Worm (Caenorhabditis elegans) whole organism, L4 larva: Measurements from ENCODE around the gene K01G12.22.

Experiments used
- F10B5.3 ChIP-seq: sonication (generic microtip); optimal IDR thresholded peaks from 2 replicates; lab custom pipeline; 2016; ENCODE audit warnings: mild to moderate bottlenecking, missing genetic modification characterization, missing compliant biosample characterization
- F26F4.8 ChIP-seq: fragments of 200-800 bp; sonication (Bioruptor generic); conservative IDR thresholded peaks from 2 replicates; pipeline ENCODE4 v1.3.6; 2022; ENCODE audit warnings: missing genetic modification characterization, missing compliant biosample characterization
- F37D6.2 ChIP-seq: sonication (generic microtip); optimal IDR thresholded peaks from 2 replicates; lab custom pipeline; 2016; ENCODE audit warnings: mild to moderate bottlenecking, missing genetic modification characterization, missing compliant biosample characterization
- F44E2.7 ChIP-seq: fragments of 200-800 bp; sonication (Bioruptor generic); IDR thresholded peaks from 2 replicates; pipeline ENCODE4 v2.1.2; 2022; ENCODE audit warnings: missing genetic modification characterization, missing compliant biosample characterization
- T26A8.4 ChIP-seq: fragments of 200-800 bp; sonication (Bioruptor generic); IDR thresholded peaks from 2 replicates; pipeline ENCODE4 v1.3.6; 2022; ENCODE audit warnings: missing genetic modification characterization, missing compliant biosample characterization
- Y105C5A.15 ChIP-seq: fragments of 200-800 bp; sonication (Bioruptor generic); IDR thresholded peaks from 2 replicates; pipeline ENCODE4 v1.3.6; 2022; ENCODE audit warnings: missing genetic modification characterization, missing compliant biosample characterization
- Y75B8A.6 ChIP-seq: fragments of 200-800 bp; sonication (Bioruptor generic); IDR thresholded peaks from 2 replicates; pipeline ENCODE4 v1.3.6; 2022; ENCODE audit warnings: missing genetic modification reagents, missing genetic modification characterization, missing compliant biosample characterization
- ZK337.2 ChIP-seq: fragments of 200-800 bp; sonication (Bioruptor generic); IDR thresholded peaks from 2 replicates; pipeline ENCODE4 v1.3.6; 2022; ENCODE audit warnings: missing genetic modification reagents, missing genetic modification characterization, missing compliant biosample characterization
- ZK546.5 ChIP-seq, 2 experiments: sonication (generic microtip); optimal IDR thresholded peaks; 2 replicates each; lab custom pipeline; 2017; ENCODE audit warnings: missing biosample characterization in 2 of 2, missing genetic modification characterization in 2 of 2
- aly-2 ChIP-seq: sonication (generic microtip); optimal IDR thresholded peaks from 2 replicates; lab custom pipeline; 2018; ENCODE audit warnings: missing biosample characterization, missing genetic modification characterization
- attf-4 ChIP-seq: sonication (generic microtip); optimal IDR thresholded peaks from 3 replicates; lab custom pipeline; 2017; ENCODE audit warnings: missing biosample characterization, missing genetic modification characterization
- ceh-28 ChIP-seq: fragments of 150-350 bp; optimal IDR thresholded peaks from 2 replicates; lab custom pipeline; 2014; ENCODE audit warnings: missing biosample characterization, missing genetic modification reagents, missing genetic modification characterization
- ceh-32 ChIP-seq: sonication (generic microtip); optimal IDR thresholded peaks from 2 replicates; lab custom pipeline; 2016; ENCODE audit warnings: mild to moderate bottlenecking, missing genetic modification characterization, missing compliant biosample characterization; ENCODE audit not compliant: poor library complexity
- ceh-82 ChIP-seq: sonication (generic microtip); optimal IDR thresholded peaks from 2 replicates; lab custom pipeline; 2017; ENCODE audit warnings: missing biosample characterization, missing genetic modification characterization
- ces-1 ChIP-seq: fragments of 150-350 bp; sonication (generic microtip); optimal IDR thresholded peaks from 4 replicates; lab custom pipeline; 2014; ENCODE audit warnings: missing biosample characterization, missing genetic modification reagents, missing genetic modification characterization
- cey-2 ChIP-seq: sonication (generic microtip); optimal IDR thresholded peaks from 3 replicates; lab custom pipeline; 2017; ENCODE audit warnings: missing genetic modification characterization, mild to moderate bottlenecking, missing compliant biosample characterization, antibody characterized with exemption, borderline replicate concordance; ENCODE audit not compliant: insufficient read depth
- dmd-6 ChIP-seq: fragments of 200-800 bp; sonication (Bioruptor generic); IDR thresholded peaks from 2 replicates; pipeline ENCODE4 v1.3.6; 2022; ENCODE audit warnings: missing genetic modification reagents, missing genetic modification characterization, missing compliant biosample characterization
- dmd-9 ChIP-seq: fragments of 200-800 bp; sonication (Bioruptor generic); IDR thresholded peaks from 2 replicates; pipeline ENCODE4 v1.3.6; 2022; ENCODE audit warnings: missing genetic modification reagents, missing genetic modification characterization, missing compliant biosample characterization
- dve-1 ChIP-seq: sonication (generic microtip); optimal IDR thresholded peaks from 2 replicates; lab custom pipeline; 2017; ENCODE audit warnings: antibody characterized with exemption, mild to moderate bottlenecking, missing genetic modification characterization, missing compliant biosample characterization; ENCODE audit not compliant: insufficient read depth
- gei-8 ChIP-seq: fragments of 200-800 bp; sonication (Bioruptor generic); optimal IDR thresholded peaks from 2 replicates; lab custom pipeline; 2018; ENCODE audit warnings: mild to moderate bottlenecking, missing genetic modification characterization, missing compliant biosample characterization
- hlh-30 ChIP-seq: sonication (generic microtip); optimal IDR thresholded peaks from 2 replicates; lab custom pipeline; 2017; ENCODE audit warnings: antibody characterized with exemption, mild to moderate bottlenecking, missing genetic modification characterization, missing compliant biosample characterization; ENCODE audit not compliant: insufficient read depth
- lin-13 ChIP-seq: fragments of 150-350 bp; optimal IDR thresholded peaks from 2 replicates; lab custom pipeline; 2014; ENCODE audit warnings: missing biosample characterization, missing genetic modification reagents, missing genetic modification characterization
- lin-29 ChIP-seq: fragments of 200-800 bp; sonication (Bioruptor generic); IDR thresholded peaks from 2 replicates; pipeline ENCODE4 v1.3.6; 2022; ENCODE audit warnings: missing genetic modification reagents, missing genetic modification characterization, missing compliant biosample characterization
- lin-38 ChIP-seq: fragments of 200-800 bp; sonication (Bioruptor generic); IDR thresholded peaks from 2 replicates; pipeline ENCODE4 v1.3.6; 2022; ENCODE audit warnings: missing genetic modification reagents, missing genetic modification characterization, missing compliant biosample characterization
- lir-3 ChIP-seq: sonication (generic microtip); optimal IDR thresholded peaks from 2 replicates; lab custom pipeline; 2016; ENCODE audit warnings: mild to moderate bottlenecking, missing genetic modification characterization, missing compliant biosample characterization
- lsy-2 ChIP-seq, 2 experiments: fragments of 150-350 bp in 1 of 2; sonication (generic microtip) in 1 of 2; optimal IDR thresholded peaks; 2 replicates each; lab custom pipeline; 2014 to 2017; ENCODE audit warnings: missing biosample characterization in 2 of 2, missing genetic modification characterization in 2 of 2
- madf-5 ChIP-seq, 2 experiments: fragments of 200-800 bp; sonication (Bioruptor generic); IDR thresholded peaks; 2 replicates each; pipeline ENCODE4 v1.3.6; 2022; ENCODE audit warnings: missing compliant biosample characterization in 2 of 2, missing genetic modification characterization in 2 of 2
- mdt-29 ChIP-seq: fragments of 200-800 bp; sonication (Bioruptor generic); IDR thresholded peaks from 2 replicates; pipeline ENCODE4 v1.3.6; 2022; ENCODE audit warnings: missing genetic modification reagents, missing genetic modification characterization, missing compliant biosample characterization
- nhr-10 ChIP-seq: fragments of 150-350 bp; optimal IDR thresholded peaks from 2 replicates; lab custom pipeline; 2014; ENCODE audit warnings: missing biosample characterization, missing genetic modification characterization
- nhr-11 ChIP-seq: fragments of 150-350 bp; optimal IDR thresholded peaks from 2 replicates; lab custom pipeline; 2014; ENCODE audit warnings: missing biosample characterization, missing genetic modification characterization
- nhr-237 ChIP-seq: sonication (generic microtip); optimal IDR thresholded peaks from 2 replicates; lab custom pipeline; 2017; ENCODE audit warnings: missing biosample characterization, missing genetic modification characterization
- nhr-25 ChIP-seq: sonication (generic microtip); optimal IDR thresholded peaks from 2 replicates; lab custom pipeline; 2017; ENCODE audit warnings: missing genetic modification characterization, mild to moderate bottlenecking, missing compliant biosample characterization, antibody characterized with exemption, moderate library complexity, borderline replicate concordance; ENCODE audit not compliant: insufficient read depth
- nhr-41 ChIP-seq: fragments of 200-800 bp; sonication (Bioruptor generic); IDR thresholded peaks from 2 replicates; pipeline ENCODE4 v1.3.6; 2022; ENCODE audit warnings: missing genetic modification reagents, missing genetic modification characterization, missing compliant biosample characterization
- nhr-42 ChIP-seq: fragments of 200-800 bp; sonication (Bioruptor generic); IDR thresholded peaks from 2 replicates; pipeline ENCODE4 v1.3.6; 2022; ENCODE audit warnings: missing genetic modification characterization, missing compliant biosample characterization
- nhr-48 ChIP-seq: sonication (generic microtip); optimal IDR thresholded peaks from 2 replicates; lab custom pipeline; 2016; ENCODE audit warnings: mild to moderate bottlenecking, missing genetic modification characterization, missing compliant biosample characterization
- nhr-77 ChIP-seq: fragments of 150-350 bp; optimal IDR thresholded peaks from 2 replicates; lab custom pipeline; 2014; ENCODE audit warnings: missing biosample characterization, missing genetic modification characterization
- pha-4 ChIP-seq, 2 experiments: fragments of 150-350 bp in 1 of 2; fragments of 200-800 bp in 1 of 2; sonication (Bioruptor generic) in 1 of 2; IDR thresholded peaks in 1 of 2; optimal IDR thresholded peaks in 1 of 2; 2 replicates each; pipeline versions ENCODE4 v1.3.6 to Lab custom; 2014 to 2022; ENCODE audit warnings: missing genetic modification characterization in 2 of 2, missing genetic modification reagents in 2 of 2, missing biosample characterization in 1 of 2, missing compliant biosample characterization in 1 of 2
- pqm-1 ChIP-seq: sonication (generic microtip); optimal IDR thresholded peaks from 2 replicates; lab custom pipeline; 2017; ENCODE audit warnings: missing biosample characterization, missing genetic modification characterization
- rbr-2 ChIP-seq: sonication (generic microtip); optimal IDR thresholded peaks from 2 replicates; lab custom pipeline; 2016; ENCODE audit warnings: missing genotype, missing genetic modification characterization, missing compliant biosample characterization
- saeg-2 ChIP-seq: fragments of 200-800 bp; sonication (Bioruptor generic); IDR thresholded peaks from 2 replicates; pipeline ENCODE4 v1.3.6; 2022; ENCODE audit warnings: missing genetic modification reagents, missing genetic modification characterization, missing compliant biosample characterization
- sdz-12 ChIP-seq: fragments of 200-800 bp; sonication (Bioruptor generic); optimal IDR thresholded peaks from 2 replicates; lab custom pipeline; 2018; ENCODE audit warnings: mild to moderate bottlenecking, missing genetic modification characterization, missing compliant biosample characterization
- snpc-4 ChIP-seq: fragments of 150-350 bp; optimal IDR thresholded peaks from 2 replicates; lab custom pipeline; 2014; ENCODE audit warnings: missing biosample characterization, missing genetic modification characterization
- spr-1 ChIP-seq: sonication (generic microtip); optimal IDR thresholded peaks from 2 replicates; lab custom pipeline; 2016; ENCODE audit warnings: mild to moderate bottlenecking, missing genetic modification characterization, missing compliant biosample characterization
- spr-3 ChIP-seq: fragments of 200-800 bp; sonication (Bioruptor generic); optimal IDR thresholded peaks from 2 replicates; lab custom pipeline; 2018; ENCODE audit warnings: mild to moderate bottlenecking, missing genetic modification characterization, missing compliant biosample characterization
- tag-97 ChIP-seq: fragments of 200-800 bp; sonication (Bioruptor generic); IDR thresholded peaks from 2 replicates; pipeline ENCODE4 v1.3.6; 2022; ENCODE audit warnings: missing genetic modification characterization, missing compliant biosample characterization
- unc-130 ChIP-seq: sonication (generic microtip); optimal IDR thresholded peaks from 2 replicates; lab custom pipeline; 2016; ENCODE audit warnings: missing genetic modification reagents, missing genetic modification characterization, missing compliant biosample characterization
- unc-39 ChIP-seq: sonication (generic microtip); optimal IDR thresholded peaks from 2 replicates; lab custom pipeline; 2017; ENCODE audit warnings: missing biosample characterization, missing genetic modification characterization
- zfp-2 ChIP-seq: sonication (generic microtip); optimal IDR thresholded peaks from 2 replicates; lab custom pipeline; 2016; ENCODE audit warnings: mild to moderate bottlenecking, missing genetic modification characterization, missing compliant biosample characterization
- zfp-3 ChIP-seq: fragments of 200-800 bp; sonication (Bioruptor generic); conservative IDR thresholded peaks from 2 replicates; pipeline ENCODE4 v1.3.6; 2022; ENCODE audit warnings: missing genetic modification reagents, missing genetic modification characterization, missing compliant biosample characterization

The K01G12.22 gene

ce11 chrIV:14224912-14225311 is 32.9 kb downstream of the K01G12.22 start (continued):
- TF ChIP-seq dmd-9 (GFP tag; lab: Robert Waterston, UW) (peak; percentile 76), ceh-28 (tag; lab: Kevin White, UChicago) (no peak), unc-39 (tag; lab: Kevin White, UChicago) (no peak), lin-13 (GFP tag; lab: Kevin White, UChicago) (peak; percentile 56), sdz-12 (GFP tag; lab: Kevin White, UChicago) (peak; percentile 5), nhr-42 (GFP tag; lab: Robert Waterston, UW) (peak; percentile 59; the same call in 1 of the 2 replicates), ZK337.2 (GFP tag; lab: Robert Waterston, UW) (peak; percentile 62; the same call in 1 of the 2 replicates), nhr-77 (tag; lab: Kevin White, UChicago) (no peak), nhr-41 (GFP tag; lab: Robert Waterston, UW) (peak; percentile 69; the same call in 1 of the 2 replicates), nhr-48 (tag; lab: Kevin White, UChicago) (peak; percentile 38), dmd-6 (GFP tag; lab: Robert Waterston, UW) (no peak), ZK546.5 (tag; optimal IDR thresholded peaks at IDR 0.05; lab: Kevin White, UChicago) (no peak), Y105C5A.15 (GFP tag; lab: Robert Waterston, UW) (peak; percentile 62; the same call in 1 of the 2 replicates), madf-5 (GFP tag; IDR thresholded peaks at IDR 0.05; lab: Robert Waterston, UW) (peak in 1 of 2 experiments; percentile 83; a peak in 2 of 4 replicates), nhr-11 (no peak), zfp-2 (tag; lab: Kevin White, UChicago) (no peak), lin-29 (GFP tag; lab: Robert Waterston, UW) (0 out of 2 replicates have a peak, but pooled peaks have one; percentile 16), hlh-30 (tag; lab: Kevin White, UChicago) (no peak), rbr-2 (tag; lab: Kevin White, UChicago) (peak; percentile 60), unc-130 (GFP tag; lab: Kevin White, UChicago) (peak; percentile 58), tag-97 (GFP tag; lab: Robert Waterston, UW) (no peak), pha-4 (GFP tag; IDR thresholded peaks at IDR 0.05; lab: Robert Waterston, UW) (peak; percentile 80; the same call in 1 of the 2 replicates), pha-4 (tag; optimal IDR thresholded peaks at IDR 0.05; lab: Kevin White, UChicago) (no peak), pqm-1 (no peak), gei-8 (GFP tag; lab: Kevin White, UChicago) (no peak), nhr-25 (tag; lab: Kevin White, UChicago) (no peak), lsy-2 (tag; optimal IDR thresholded peaks at IDR 0.05; lab: Kevin White, UChicago) (no peak), nhr-237 (tag; lab: Kevin White, UChicago) (no peak), ces-1 (GFP tag; lab: Kevin White, UChicago) (no peak), lir-3 (tag; lab: Kevin White, UChicago) (peak; percentile 36), spr-3 (no peak), F44E2.7 (GFP tag; lab: Robert Waterston, UW) (peak; percentile 54; the same call in 1 of the 2 replicates), zfp-3 (GFP tag; lab: Robert Waterston, UW) (no peak), F37D6.2 (tag; lab: Kevin White, UChicago) (no peak), Y75B8A.6 (GFP tag; lab: Robert Waterston, UW) (peak; percentile 83; the same call in 1 of the 2 replicates), aly-2 (no peak), ceh-82 (no peak), snpc-4 (tag; lab: Kevin White, UChicago) (peak; percentile 49), nhr-10 (no peak), T26A8.4 (GFP tag; lab: Robert Waterston, UW) (no peak), F10B5.3 (tag; lab: Kevin White, UChicago) (no peak), lin-38 (peak; percentile 76), ceh-32 (no peak), mdt-29 (GFP tag; lab: Robert Waterston, UW) (peak; percentile 82; the same call in 1 of the 2 replicates), spr-1 (tag; lab: Kevin White, UChicago) (peak; percentile 67), dve-1 (tag; lab: Kevin White, UChicago) (no peak), saeg-2 (GFP tag; lab: Robert Waterston, UW) (no peak), F26F4.8 (GFP tag; lab: Robert Waterston, UW) (no peak; the same call in 1 of the 2 replicates), cey-2 (no peak), attf-4 (tag; lab: Kevin White, UChicago) (no peak)
